In genomic region chr3R:25684859-25685258, dm6 we compare ENCODE assay signal across 5 fruit fly cellular contexts.
TF ChIP-seq lines count a peak whose summit lies in the region.

Gene RpL27 (minus strand): TSS chr3R:25685051.

- TF ChIP-seq CTCF in whole organism, embryonic (GFP tag; optimal IDR thresholded peaks at IDR 0.05; lab: Kevin White, UChicago): peak; percentile 64

TF ChIP-seq in whole organism, adult, 20 proteins besides CTCF, POLR2A, EP300 and RAD21 (continues in another document):
- peak; percentile 82 for TF ChIP-seq CG7045 (GFP tag; optimal IDR thresholded peaks at IDR 0.05; lab: Kevin White, UChicago)
- no peak for TF ChIP-seq cnc (optimal IDR thresholded peaks at IDR 0.05; lab: Kevin White, UChicago)
- peak; percentile 77 for TF ChIP-seq CG33017 (tag; optimal IDR thresholded peaks at IDR 0.05; lab: Kevin White, UChicago)
- TF ChIP-seq CG7101 (tag; optimal IDR thresholded peaks at IDR 0.05; lab: Kevin White, UChicago): peak; percentile 89
- TF ChIP-seq Mnt (GFP tag; optimal IDR thresholded peaks at IDR 0.05; lab: Kevin White, UChicago): peak; percentile 88
- no peak for TF ChIP-seq kay (GFP tag; lab: Kevin White, UChicago; ENCODE audit: borderline replicate concordance)
- TF ChIP-seq pad (GFP tag; optimal IDR thresholded peaks at IDR 0.05; lab: Kevin White, UChicago): peak; percentile 92
- TF ChIP-seq CG5204 (GFP tag; optimal IDR thresholded peaks at IDR 0.05; lab: Kevin White, UChicago): peak; percentile 76
- TF ChIP-seq Crg-1 (GFP tag; optimal IDR thresholded peaks at IDR 0.05; lab: Kevin White, UChicago): peak; percentile 75
- peak; percentile 69 for TF ChIP-seq CG14711 (tag; optimal IDR thresholded peaks at IDR 0.05; lab: Kevin White, UChicago)
- TF ChIP-seq tj (GFP tag; optimal IDR thresholded peaks at IDR 0.05; lab: Kevin White, UChicago): peak; percentile 59
- TF ChIP-seq CG11617 (GFP tag; optimal IDR thresholded peaks at IDR 0.05; lab: Kevin White, UChicago): peak; percentile 88
- peak; percentile 81 for TF ChIP-seq CG12768 (GFP tag; optimal IDR thresholded peaks at IDR 0.05; lab: Kevin White, UChicago)
- peak; percentile 77 for TF ChIP-seq CG1620 (GFP tag; optimal IDR thresholded peaks at IDR 0.05; lab: Kevin White, UChicago)
- TF ChIP-seq toe (GFP tag; optimal IDR thresholded peaks at IDR 0.05; lab: Kevin White, UChicago): peak; percentile 67
- peak; percentile 91 for TF ChIP-seq bab1 (GFP tag; optimal IDR thresholded peaks at IDR 0.05; lab: Kevin White, UChicago)
- TF ChIP-seq cic (GFP tag; optimal IDR thresholded peaks at IDR 0.05; lab: Kevin White, UChicago): peak; percentile 40
- peak; percentile 62 for TF ChIP-seq Clk (GFP tag; optimal IDR thresholded peaks at IDR 0.05; lab: Kevin White, UChicago)

TF ChIP-seq in whole organism, embryonic, 481 proteins besides CTCF, POLR2A, EP300 and RAD21 (continues in another document):
- peak; percentile 96 for TF ChIP-seq Sry-δ (GFP tag; optimal IDR thresholded peaks at IDR 0.05; lab: Kevin White, UChicago)
- no peak for TF ChIP-seq CG3838 (GFP tag; optimal IDR thresholded peaks at IDR 0.05; lab: Kevin White, UChicago)
- peak; percentile 83 for TF ChIP-seq CG2116 (GFP tag; optimal IDR thresholded peaks at IDR 0.05; lab: Kevin White, UChicago)
- TF ChIP-seq sima (GFP tag; optimal IDR thresholded peaks at IDR 0.05; lab: Kevin White, UChicago): peak; percentile 46
- peak; percentile 37 for TF ChIP-seq CG14965 (GFP tag; optimal IDR thresholded peaks at IDR 0.05; lab: Kevin White, UChicago; ENCODE audit: borderline replicate concordance)
- TF ChIP-seq CG31388 (GFP tag; optimal IDR thresholded peaks at IDR 0.05; lab: Kevin White, UChicago): peak; percentile 27
- peak; percentile 92 for TF ChIP-seq CG13296 (GFP tag; optimal IDR thresholded peaks at IDR 0.05; lab: Kevin White, UChicago)
- TF ChIP-seq CG4424 (GFP tag; optimal IDR thresholded peaks at IDR 0.05; lab: Kevin White, UChicago): peak; percentile 76
- TF ChIP-seq so (GFP tag; IDR thresholded peaks at IDR 0.05; lab: Robert Waterston, UW): peak; percentile 61; the same call in 1 of the 3 replicates
- peak; percentile 48 for TF ChIP-seq Deaf1 (tag; optimal IDR thresholded peaks at IDR 0.05; lab: Kevin White, UChicago)
- TF ChIP-seq CG7963 (GFP tag; IDR thresholded peaks at IDR 0.05; lab: Robert Waterston, UW; ENCODE audit: partially characterized antibody): no peak
- TF ChIP-seq dimm (GFP tag; IDR thresholded peaks at IDR 0.05; lab: Robert Waterston, UW): no peak
- TF ChIP-seq NfI (GFP tag; optimal IDR thresholded peaks at IDR 0.05; lab: Kevin White, UChicago): peak; percentile 89
- peak; percentile 71 for TF ChIP-seq ATbp (GFP tag; optimal IDR thresholded peaks at IDR 0.05; lab: Kevin White, UChicago)
- TF ChIP-seq sc (optimal IDR thresholded peaks at IDR 0.05; lab: Kevin White, UChicago): no peak
- peak; percentile 63 for TF ChIP-seq sc (GFP tag; optimal IDR thresholded peaks at IDR 0.05; lab: Kevin White, UChicago)
- 0 out of 2 replicates have a peak, but pooled peaks have one; percentile 41 for TF ChIP-seq gsb (GFP tag; IDR thresholded peaks at IDR 0.05; lab: Robert Waterston, UW)

TF ChIP-seq in whole organism, prepupa, 60 proteins besides CTCF, POLR2A, EP300 and RAD21 (continues in another document):
- no peak for TF ChIP-seq CG16779 (tag; optimal IDR thresholded peaks at IDR 0.05; lab: Kevin White, UChicago)
- no peak for TF ChIP-seq CG8119 (GFP tag; IDR thresholded peaks at IDR 0.05; lab: Robert Waterston, UW)
- TF ChIP-seq achi (GFP tag; optimal IDR thresholded peaks at IDR 0.05; lab: Kevin White, UChicago): peak; percentile 60
- TF ChIP-seq CG6163 (GFP tag; IDR thresholded peaks at IDR 0.05; lab: Robert Waterston, UW): peak; percentile 80
- no peak; the same call in 2 of the 3 replicates for TF ChIP-seq eg (GFP tag; IDR thresholded peaks at IDR 0.05; lab: Robert Waterston, UW)
- TF ChIP-seq CG15336 (GFP tag; IDR thresholded peaks at IDR 0.05; lab: Robert Waterston, UW): peak; percentile 21; the same call in 1 of the 2 replicates
- peak in 1 of 2 experiments; percentile 54 for TF ChIP-seq salr (GFP tag; optimal IDR thresholded peaks at IDR 0.05; lab: Kevin White, UChicago)
- no peak for TF ChIP-seq CG11294 (GFP tag; IDR thresholded peaks at IDR 0.05; lab: Robert Waterston, UW)
- no peak for TF ChIP-seq dac (GFP tag; optimal IDR thresholded peaks at IDR 0.05; lab: Kevin White, UChicago)
- TF ChIP-seq Hr39 (GFP tag; optimal IDR thresholded peaks at IDR 0.05; lab: Kevin White, UChicago): peak; percentile 58
- peak; percentile 75 for TF ChIP-seq CG3919 (GFP tag; optimal IDR thresholded peaks at IDR 0.05; lab: Kevin White, UChicago)
- no peak for TF ChIP-seq Hr38 (GFP tag; optimal IDR thresholded peaks at IDR 0.05; lab: Kevin White, UChicago)
- peak; percentile 59 for TF ChIP-seq Smox (GFP tag; optimal IDR thresholded peaks at IDR 0.05; lab: Kevin White, UChicago)
- peak; percentile 78 for TF ChIP-seq lz (GFP tag; optimal IDR thresholded peaks at IDR 0.05; lab: Kevin White, UChicago)
- TF ChIP-seq Ets96B (tag; optimal IDR thresholded peaks at IDR 0.05; lab: Kevin White, UChicago): peak; percentile 39
- no peak for TF ChIP-seq CG4318 (GFP tag; optimal IDR thresholded peaks at IDR 0.05; lab: Kevin White, UChicago)
- peak; percentile 32 for TF ChIP-seq spab (GFP tag; optimal IDR thresholded peaks at IDR 0.05; lab: Kevin White, UChicago)
- peak; percentile 94 for TF ChIP-seq Eip78C (GFP tag; lab: Kevin White, UChicago)
- peak; percentile 75 for TF ChIP-seq Met (GFP tag; optimal IDR thresholded peaks at IDR 0.05; lab: Kevin White, UChicago)
- TF ChIP-seq CG10669 (GFP tag; optimal IDR thresholded peaks at IDR 0.05; lab: Kevin White, UChicago): peak; percentile 55

TF ChIP-seq in whole organism, pupa, 21 proteins besides CTCF, POLR2A, EP300 and RAD21:
- TF ChIP-seq Ets98B (GFP tag; IDR thresholded peaks at IDR 0.05; lab: Robert Waterston, UW): peak; percentile 53
- no peak for TF ChIP-seq CG13204 (GFP tag; optimal IDR thresholded peaks at IDR 0.05; lab: Kevin White, UChicago)
- TF ChIP-seq CG32121 (GFP tag; IDR thresholded peaks at IDR 0.05; lab: Robert Waterston, UW): peak; percentile 56; the same call in 1 of the 2 replicates
- TF ChIP-seq CG4496 (GFP tag; IDR thresholded peaks at IDR 0.05; lab: Robert Waterston, UW): peak; percentile 56; the same call in 2 of the 3 replicates
- no peak for TF ChIP-seq CG8301 (tag; optimal IDR thresholded peaks at IDR 0.05; lab: Kevin White, UChicago)
- TF ChIP-seq Pif1B (GFP tag; optimal IDR thresholded peaks at IDR 0.05; lab: Kevin White, UChicago): peak; percentile 66
- peak; percentile 54; the same call in 1 of the 2 replicates for TF ChIP-seq CG12605 (GFP tag; IDR thresholded peaks at IDR 0.05; lab: Robert Waterston, UW)
- TF ChIP-seq CG9948 (tag; optimal IDR thresholded peaks at IDR 0.05; lab: Kevin White, UChicago): no peak
- no peak for TF ChIP-seq D1 (tag; optimal IDR thresholded peaks at IDR 0.05; lab: Kevin White, UChicago)
- peak; percentile 68 for TF ChIP-seq Pif1A (GFP tag; optimal IDR thresholded peaks at IDR 0.05; lab: Kevin White, UChicago)
- peak; percentile 57 for TF ChIP-seq gl (tag; optimal IDR thresholded peaks at IDR 0.05; lab: Kevin White, UChicago)
- TF ChIP-seq fd96Ca (GFP tag; IDR thresholded peaks at IDR 0.05; lab: Robert Waterston, UW): no peak; the same call in 2 of the 3 replicates
- TF ChIP-seq Snoo (tag; optimal IDR thresholded peaks at IDR 0.05; lab: Kevin White, UChicago): peak; percentile 86
- peak; percentile 43 for TF ChIP-seq CG34367 (tag; optimal IDR thresholded peaks at IDR 0.05; lab: Kevin White, UChicago)
- TF ChIP-seq rn (GFP tag; IDR thresholded peaks at IDR 0.05; lab: Robert Waterston, UW): no peak
- TF ChIP-seq CG10348 (GFP tag; IDR thresholded peaks at IDR 0.05; lab: Robert Waterston, UW): no peak
- TF ChIP-seq CG8159 (tag; optimal IDR thresholded peaks at IDR 0.05; lab: Kevin White, UChicago): peak; percentile 51
- TF ChIP-seq CG15710 (tag; optimal IDR thresholded peaks at IDR 0.05; lab: Kevin White, UChicago): peak; percentile 51
- TF ChIP-seq EcR (GFP tag; optimal IDR thresholded peaks at IDR 0.05; lab: Kevin White, UChicago): no peak
- no peak for TF ChIP-seq CG14655 (GFP tag; optimal IDR thresholded peaks at IDR 0.05; lab: Kevin White, UChicago)
- peak; percentile 13 for TF ChIP-seq CG17806 (tag; optimal IDR thresholded peaks at IDR 0.05; lab: Kevin White, UChicago)

TF ChIP-seq in whole organism, wandering third instar larva, 38 proteins besides CTCF, POLR2A, EP300 and RAD21 (continues in another document):
- no peak for TF ChIP-seq lola (GFP tag; optimal IDR thresholded peaks at IDR 0.05; lab: Kevin White, UChicago)
- TF ChIP-seq sv (GFP tag; optimal IDR thresholded peaks at IDR 0.05; lab: Kevin White, UChicago): peak; percentile 65
- peak; percentile 52 for TF ChIP-seq Jra (GFP tag; optimal IDR thresholded peaks at IDR 0.05; lab: Kevin White, UChicago)
- TF ChIP-seq jim (GFP tag; optimal IDR thresholded peaks at IDR 0.05; lab: Kevin White, UChicago): no peak
- TF ChIP-seq Hr83 (GFP tag; optimal IDR thresholded peaks at IDR 0.05; lab: Kevin White, UChicago; ENCODE audit: poor library complexity, severe bottlenecking): peak; percentile 93
- TF ChIP-seq rgr (GFP tag; optimal IDR thresholded peaks at IDR 0.05; lab: Kevin White, UChicago): peak; percentile 88
- TF ChIP-seq Myc (optimal IDR thresholded peaks at IDR 0.05; lab: Kevin White, UChicago): peak; percentile 48
- TF ChIP-seq ey (GFP tag; optimal IDR thresholded peaks at IDR 0.05; lab: Kevin White, UChicago): peak; percentile 26
- TF ChIP-seq sage (GFP tag; optimal IDR thresholded peaks at IDR 0.05; lab: Kevin White, UChicago): peak; percentile 85
- TF ChIP-seq woc (GFP tag; optimal IDR thresholded peaks at IDR 0.05; lab: Kevin White, UChicago): peak; percentile 27
- TF ChIP-seq h (GFP tag; optimal IDR thresholded peaks at IDR 0.05; lab: Kevin White, UChicago): no peak
- TF ChIP-seq CG32264 (GFP tag; optimal IDR thresholded peaks at IDR 0.05; lab: Kevin White, UChicago): peak; percentile 37
- TF ChIP-seq Dfd (GFP tag; optimal IDR thresholded peaks at IDR 0.05; lab: Kevin White, UChicago): no peak
- peak; percentile 78 for TF ChIP-seq OdsH (GFP tag; optimal IDR thresholded peaks at IDR 0.05; lab: Kevin White, UChicago)
- no peak for TF ChIP-seq Mio (GFP tag; optimal IDR thresholded peaks at IDR 0.05; lab: Kevin White, UChicago)
- peak; percentile 82 for TF ChIP-seq dmrt93B (GFP tag; optimal IDR thresholded peaks at IDR 0.05; lab: Kevin White, UChicago)
- peak in 1 of 2 experiments; percentile 76 for TF ChIP-seq foxo (GFP tag; optimal IDR thresholded peaks at IDR 0.05; lab: Kevin White, UChicago)
- peak; percentile 79 for TF ChIP-seq br (GFP tag; optimal IDR thresholded peaks at IDR 0.05; lab: Kevin White, UChicago)
- no peak for TF ChIP-seq Vsx2 (GFP tag; optimal IDR thresholded peaks at IDR 0.05; lab: Kevin White, UChicago; ENCODE audit: partially characterized antibody)
- TF ChIP-seq N (GFP tag; optimal IDR thresholded peaks at IDR 0.05; lab: Kevin White, UChicago): no peak
- TF ChIP-seq dsf (GFP tag; optimal IDR thresholded peaks at IDR 0.05; lab: Kevin White, UChicago; ENCODE audit: borderline replicate concordance): no peak
- TF ChIP-seq psq (GFP tag; optimal IDR thresholded peaks at IDR 0.05; lab: Kevin White, UChicago): peak; percentile 48
